Worm (Caenorhabditis elegans) whole organism, L3 larva: Measurements from ENCODE around the gene T21B10.3.
A peak's percentile ranks its signal among the peaks of the same experiment; 100 is the strongest.

Experiments
- R02D3.7 ChIP-seq: fragments of 150-350 bp; optimal IDR thresholded peaks from 2 replicates; lab custom pipeline; 2014; ENCODE audit warnings: missing biosample characterization, missing genetic modification characterization
- ceh-28 ChIP-seq: fragments of 150-350 bp; optimal IDR thresholded peaks from 2 replicates; lab custom pipeline; 2014; ENCODE audit warnings: missing biosample characterization, missing genetic modification reagents, missing genetic modification characterization
- ceh-82 ChIP-seq: fragments of 150-350 bp; optimal IDR thresholded peaks from 2 replicates; lab custom pipeline; 2014; ENCODE audit warnings: missing biosample characterization, missing genetic modification characterization
- ceh-9 ChIP-seq: sonication (generic microtip); optimal IDR thresholded peaks from 2 replicates; lab custom pipeline; 2018; ENCODE audit warnings: missing biosample characterization, missing genetic modification characterization
- daf-12 ChIP-seq: fragments of 150-350 bp; optimal IDR thresholded peaks from 2 replicates; lab custom pipeline; 2014; ENCODE audit warnings: missing biosample characterization, missing genetic modification reagents, missing genetic modification characterization
- egl-5 ChIP-seq: fragments of 150-350 bp; optimal IDR thresholded peaks from 2 replicates; lab custom pipeline; 2017; ENCODE audit warnings: missing biosample characterization, missing genetic modification reagents, missing genetic modification characterization, inconsistent platforms
- elt-1 ChIP-seq: fragments of 150-350 bp; optimal IDR thresholded peaks from 2 replicates; lab custom pipeline; 2014; ENCODE audit warnings: missing biosample characterization, missing genetic modification characterization
- elt-2 ChIP-seq: sonication (generic microtip); optimal IDR thresholded peaks from 2 replicates; lab custom pipeline; 2016; ENCODE audit warnings: missing genetic modification reagents, mild to moderate bottlenecking, missing genetic modification characterization, missing compliant biosample characterization
- elt-3 ChIP-seq, 3 experiments: fragments of 150-350 bp in 1 of 3; sonication (generic microtip) in 2 of 3; optimal IDR thresholded peaks; 2 replicates in 2 of 3; 4 replicates in 1 of 3; lab custom pipeline; 2014 to 2017; ENCODE audit warnings: missing biosample characterization in 3 of 3, missing genetic modification characterization in 3 of 3
- eor-1 ChIP-seq, 2 experiments: fragments of 150-350 bp; optimal IDR thresholded peaks; 2 replicates each; lab custom pipeline; 2014 to 2018; ENCODE audit warnings: missing biosample characterization in 2 of 2, missing genetic modification characterization in 2 of 2
- fos-1 ChIP-seq: fragments of 150-350 bp; optimal IDR thresholded peaks from 2 replicates; lab custom pipeline; 2014; ENCODE audit warnings: missing biosample characterization, missing genetic modification characterization
- hmg-11 ChIP-seq: sonication (generic microtip); optimal IDR thresholded peaks from 2 replicates; lab custom pipeline; 2016; ENCODE audit warnings: missing genetic modification characterization, missing compliant biosample characterization
- jun-1 ChIP-seq: fragments of 150-350 bp; optimal IDR thresholded peaks from 2 replicates; lab custom pipeline; 2014; ENCODE audit warnings: missing biosample characterization, missing genetic modification reagents, missing genetic modification characterization
- lsy-12 ChIP-seq: sonication (generic microtip); optimal IDR thresholded peaks from 2 replicates; lab custom pipeline; 2016; ENCODE audit warnings: mild to moderate bottlenecking, missing genetic modification characterization, missing compliant biosample characterization
- mdl-1 ChIP-seq: fragments of 150-350 bp; optimal IDR thresholded peaks from 2 replicates; lab custom pipeline; 2014; ENCODE audit warnings: missing biosample characterization, missing genetic modification characterization
- mml-1 ChIP-seq: fragments of 150-350 bp; sonication (generic microtip); optimal IDR thresholded peaks from 3 replicates; lab custom pipeline; 2014; ENCODE audit warnings: missing biosample characterization, missing genetic modification characterization
- nfya-1 ChIP-seq: sonication (generic microtip); optimal IDR thresholded peaks from 2 replicates; lab custom pipeline; 2017; ENCODE audit warnings: missing genetic modification characterization, mild to moderate bottlenecking, missing compliant biosample characterization, antibody characterized with exemption, moderate library complexity; ENCODE audit not compliant: insufficient read depth
- nhr-11 ChIP-seq: fragments of 150-350 bp; optimal IDR thresholded peaks from 2 replicates; lab custom pipeline; 2014; ENCODE audit warnings: missing biosample characterization, missing genetic modification characterization
- nhr-237 ChIP-seq: fragments of 150-350 bp; optimal IDR thresholded peaks from 2 replicates; lab custom pipeline; 2014; ENCODE audit warnings: missing biosample characterization, missing genetic modification characterization
- nhr-25 ChIP-seq: sonication (generic microtip); optimal IDR thresholded peaks from 2 replicates; lab custom pipeline; 2017; ENCODE audit warnings: missing biosample characterization, missing genetic modification characterization
- nhr-67 ChIP-seq: fragments of 150-350 bp; optimal IDR thresholded peaks from 2 replicates; lab custom pipeline; 2014; ENCODE audit warnings: missing biosample characterization, missing genetic modification characterization
- nhr-76 ChIP-seq: fragments of 150-350 bp; sonication (generic microtip); optimal IDR thresholded peaks from 5 replicates; lab custom pipeline; 2014; ENCODE audit warnings: missing biosample characterization, missing genetic modification characterization
- nhr-77 ChIP-seq: fragments of 150-350 bp; optimal IDR thresholded peaks from 2 replicates; lab custom pipeline; 2014; ENCODE audit warnings: missing biosample characterization, missing genetic modification characterization
- pha-4 ChIP-seq: fragments of 150-350 bp; optimal IDR thresholded peaks from 2 replicates; lab custom pipeline; 2014; ENCODE audit warnings: missing biosample characterization, missing genetic modification reagents, missing genetic modification characterization
- pqm-1 ChIP-seq: fragments of 150-350 bp; optimal IDR thresholded peaks from 2 replicates; lab custom pipeline; 2017; ENCODE audit warnings: missing biosample characterization, missing genetic modification characterization, inconsistent platforms
- sea-2 ChIP-seq: fragments of 150-350 bp; sonication (generic microtip); optimal IDR thresholded peaks from 4 replicates; lab custom pipeline; 2014; ENCODE audit warnings: missing biosample characterization, missing genetic modification reagents, missing genetic modification characterization
- skn-1 ChIP-seq: fragments of 150-350 bp; optimal IDR thresholded peaks from 2 replicates; lab custom pipeline; 2014; ENCODE audit warnings: missing biosample characterization, missing genetic modification characterization
- tbx-2 ChIP-seq: sonication (generic microtip); optimal IDR thresholded peaks from 2 replicates; lab custom pipeline; 2016; ENCODE audit warnings: mild to moderate bottlenecking, missing genetic modification characterization, missing compliant biosample characterization
- unc-39 ChIP-seq: sonication (generic microtip); optimal IDR thresholded peaks from 4 replicates; lab custom pipeline; 2017; ENCODE audit warnings: missing biosample characterization, missing genetic modification characterization
- unc-62 ChIP-seq: fragments of 150-350 bp; sonication (generic microtip); optimal IDR thresholded peaks from 4 replicates; lab custom pipeline; 2014; ENCODE audit warnings: missing biosample characterization, missing genetic modification reagents, missing genetic modification characterization
- zag-1 ChIP-seq: fragments of 150-350 bp; optimal IDR thresholded peaks from 2 replicates; lab custom pipeline; 2014; ENCODE audit warnings: missing biosample characterization, missing genetic modification characterization

The T21B10.3 gene

DNA sequence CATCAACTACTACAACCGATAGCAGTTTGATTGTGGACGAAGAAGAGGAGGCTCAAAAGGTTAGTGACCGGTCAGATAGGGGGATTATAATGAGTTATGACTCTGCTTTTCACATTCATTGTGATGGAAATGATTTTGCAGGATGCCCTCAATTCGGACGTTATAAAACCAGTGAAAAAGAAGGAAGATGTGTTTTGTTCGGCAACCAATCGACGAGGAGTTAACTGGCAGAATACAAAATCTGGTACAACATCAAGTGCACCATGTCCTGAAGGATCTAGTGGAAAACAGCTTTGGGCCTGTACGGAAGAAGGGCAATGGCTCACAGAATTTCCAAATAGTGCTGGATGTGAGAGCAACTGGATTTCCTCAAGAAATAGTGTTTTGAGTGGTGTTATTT is 30.3 kb upstream of the T21B10.3 start:
- no peak for TF ChIP-seq nhr-77
- TF ChIP-seq daf-12 (tag; lab: Kevin White, UChicago), result no peak
- no peak for TF ChIP-seq nhr-67
- TF ChIP-seq nhr-76, result no peak
- no peak for TF ChIP-seq nhr-25 (tag; lab: Kevin White, UChicago)
- no peak for TF ChIP-seq fos-1
- TF ChIP-seq nfya-1 (tag; lab: Kevin White, UChicago), result no peak
- TF ChIP-seq tbx-2 (tag; lab: Kevin White, UChicago), result no peak
- no peak for TF ChIP-seq unc-39 (tag; lab: Kevin White, UChicago)

DNA sequence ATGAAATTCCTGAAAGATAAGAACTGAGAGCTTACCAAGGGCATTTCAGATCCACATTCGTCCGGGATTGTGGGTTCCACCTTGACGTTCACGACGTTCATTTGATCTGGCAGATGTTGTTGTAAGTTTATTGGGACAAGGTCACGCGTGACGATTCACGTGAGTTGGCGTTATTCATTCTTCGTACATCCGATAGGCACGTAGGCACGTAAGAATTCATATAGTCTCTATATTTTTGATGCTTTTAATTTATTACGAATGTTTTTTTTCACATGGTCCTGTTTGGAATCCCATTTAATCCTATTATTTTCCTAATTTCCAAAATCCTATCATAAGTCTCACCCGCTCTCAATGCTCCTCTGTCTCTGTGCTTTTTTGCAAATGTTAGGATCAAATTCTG is 22.3 kb upstream of the T21B10.3 start, which contains the start of gene B0457.4:
TSS of gene B0457.4 (minus strand) at position 101 of the 400 bp plus-strand sequence.
- TF ChIP-seq R02D3.7 (tag; lab: Kevin White, UChicago) (no peak), unc-62 (no peak), ceh-9 (no peak), sea-2 (GFP tag; lab: Kevin White, UChicago) (no peak), mml-1 (no peak), ceh-82 (tag; lab: Kevin White, UChicago) (no peak), tbx-2 (tag; lab: Kevin White, UChicago) (no peak), ceh-28 (tag; lab: Kevin White, UChicago) (no peak), jun-1 (tag; lab: Kevin White, UChicago) (no peak)
- TF ChIP-seq, all 47 proteins: peak for 0

DNA sequence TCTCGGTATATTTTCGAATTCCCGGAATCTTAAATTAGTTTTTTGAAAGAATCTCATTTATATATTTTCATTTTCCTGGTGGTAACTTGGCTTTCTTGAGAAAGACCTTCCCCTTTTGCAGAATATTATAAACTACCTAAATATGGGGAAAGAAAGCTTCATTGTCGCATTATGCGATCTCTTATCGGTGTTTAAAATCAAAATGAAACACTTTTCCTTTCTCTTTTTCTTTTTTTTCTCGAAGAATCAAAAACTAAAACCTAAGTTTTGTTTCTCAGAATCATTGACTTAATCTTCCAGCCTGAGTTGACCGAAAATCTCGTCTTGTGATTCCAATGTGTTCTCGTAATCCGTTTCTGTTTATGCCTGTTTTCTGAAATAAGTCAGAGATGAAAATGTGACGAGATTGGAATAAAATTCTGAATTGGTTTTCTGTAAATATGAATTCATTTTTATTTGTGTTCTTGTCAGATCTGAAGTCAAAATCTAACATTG is 21.6 kb upstream of the T21B10.3 start:
- TF ChIP-seq elt-1 (peak; percentile 95), ceh-82 (tag; lab: Kevin White, UChicago) (no peak), elt-2 (tag; lab: Kevin White, UChicago) (no peak), fos-1 (no peak)

DNA sequence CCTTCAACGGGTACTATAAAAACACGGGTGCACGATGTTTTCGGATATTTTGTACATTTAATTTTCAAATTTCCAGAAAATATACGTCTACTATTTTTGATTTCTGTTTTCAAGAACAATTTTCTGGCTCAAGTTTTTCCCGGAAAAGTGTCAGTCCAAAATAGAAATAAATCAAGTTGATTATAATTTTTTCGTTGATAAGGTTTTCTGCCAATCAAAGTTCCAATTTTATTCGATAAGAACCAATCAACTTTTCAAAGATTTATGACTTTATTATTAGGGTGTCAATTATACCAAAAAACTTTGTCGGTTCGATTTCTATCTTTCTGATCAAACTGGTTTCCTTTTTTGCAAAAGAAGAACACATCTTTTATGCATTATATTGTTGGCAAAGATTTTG is 19.5 kb upstream of the T21B10.3 start:
- TF ChIP-seq nhr-25 (tag; lab: Kevin White, UChicago), result no peak
- TF ChIP-seq elt-2 (tag; lab: Kevin White, UChicago), result peak; percentile 8

DNA sequence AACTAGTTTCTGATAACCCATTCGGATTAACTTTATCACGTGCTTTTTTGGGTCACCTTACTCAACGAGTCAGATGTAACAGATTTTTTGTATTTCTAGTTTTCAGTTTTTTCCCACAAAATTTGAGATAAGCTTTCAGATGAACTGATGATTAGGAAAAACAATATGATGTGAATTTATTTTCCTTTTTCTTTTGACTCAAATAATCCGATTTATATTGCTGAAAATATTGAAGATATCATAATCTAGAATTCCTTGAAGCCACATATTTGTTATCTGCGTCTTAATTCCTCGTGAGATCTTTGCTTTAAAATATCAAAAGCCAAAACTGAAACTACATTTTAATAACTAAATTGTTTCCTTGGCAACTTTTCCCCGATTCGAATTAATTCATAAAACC is 17.5 kb upstream of the T21B10.3 start:
- TF ChIP-seq skn-1 (tag; lab: Kevin White, UChicago) (no peak), lsy-12 (tag; lab: Kevin White, UChicago) (no peak), nhr-237 (tag; lab: Kevin White, UChicago) (no peak), daf-12 (tag; lab: Kevin White, UChicago) (no peak), nhr-25 (tag; lab: Kevin White, UChicago) (no peak), fos-1 (no peak), nhr-11 (tag; lab: Kevin White, UChicago) (no peak), jun-1 (tag; lab: Kevin White, UChicago) (no peak), unc-39 (tag; lab: Kevin White, UChicago) (no peak), mdl-1 (no peak), hmg-11 (tag; lab: Kevin White, UChicago) (no peak), elt-3 (tag; optimal IDR thresholded peaks at IDR 0.05; lab: Kevin White, UChicago) (no peak), nhr-77 (no peak), elt-2 (tag; lab: Kevin White, UChicago) (no peak), ceh-9 (no peak), ceh-28 (tag; lab: Kevin White, UChicago) (no peak), eor-1 (tag; optimal IDR thresholded peaks at IDR 0.05; lab: Kevin White, UChicago) (no peak), egl-5 (tag; lab: Kevin White, UChicago) (no peak), zag-1 (tag; lab: Kevin White, UChicago) (no peak), nfya-1 (tag; lab: Kevin White, UChicago) (no peak)

DNA sequence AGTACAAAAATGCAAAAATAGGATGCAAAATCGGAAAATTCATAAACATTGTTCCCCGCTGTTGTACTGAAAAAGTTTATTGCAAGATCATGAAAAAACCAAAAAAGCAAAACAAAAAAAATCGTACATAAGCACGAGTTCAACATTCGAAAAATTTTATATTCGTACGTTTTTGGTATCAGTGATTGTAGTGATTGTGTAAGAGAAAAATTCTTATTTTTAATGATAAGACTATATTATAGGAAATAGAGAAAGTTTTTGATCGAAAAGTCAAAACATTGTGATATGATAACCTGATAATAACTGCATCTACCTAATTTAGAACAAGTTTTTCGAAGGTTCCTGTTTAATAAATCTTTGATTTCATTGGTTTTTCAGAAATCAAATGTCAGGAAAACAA is 16.8 kb upstream of the T21B10.3 start:
- TF ChIP-seq unc-39 (tag; lab: Kevin White, UChicago) (no peak), pqm-1 (tag; lab: Kevin White, UChicago) (peak; percentile 1), elt-2 (tag; lab: Kevin White, UChicago) (peak; percentile 54), pha-4 (tag; lab: Kevin White, UChicago) (peak; percentile 27), eor-1 (tag; optimal IDR thresholded peaks at IDR 0.05; lab: Kevin White, UChicago) (no peak)
